Worm (Caenorhabditis elegans) whole organism, L3 larva: ENCODE measurements around the gene srh-258.

ENCODE experiments used
- R02D3.7 ChIP-seq: fragments of 150-350 bp; optimal IDR thresholded peaks from 2 replicates; lab custom pipeline; 2014; ENCODE audit warnings: missing biosample characterization, missing genetic modification characterization
- ama-1 ChIP-seq: fragments of 150-350 bp; optimal IDR thresholded peaks from 2 replicates; lab custom pipeline; 2018
- mdl-1 ChIP-seq: fragments of 150-350 bp; optimal IDR thresholded peaks from 2 replicates; lab custom pipeline; 2014; ENCODE audit warnings: missing biosample characterization, missing genetic modification characterization
- nhr-12 ChIP-seq: fragments of 150-350 bp; optimal IDR thresholded peaks from 2 replicates; lab custom pipeline; 2014; ENCODE audit warnings: missing biosample characterization, missing genetic modification characterization
- nhr-237 ChIP-seq: fragments of 150-350 bp; optimal IDR thresholded peaks from 2 replicates; lab custom pipeline; 2014; ENCODE audit warnings: missing biosample characterization, missing genetic modification characterization

DNA sequence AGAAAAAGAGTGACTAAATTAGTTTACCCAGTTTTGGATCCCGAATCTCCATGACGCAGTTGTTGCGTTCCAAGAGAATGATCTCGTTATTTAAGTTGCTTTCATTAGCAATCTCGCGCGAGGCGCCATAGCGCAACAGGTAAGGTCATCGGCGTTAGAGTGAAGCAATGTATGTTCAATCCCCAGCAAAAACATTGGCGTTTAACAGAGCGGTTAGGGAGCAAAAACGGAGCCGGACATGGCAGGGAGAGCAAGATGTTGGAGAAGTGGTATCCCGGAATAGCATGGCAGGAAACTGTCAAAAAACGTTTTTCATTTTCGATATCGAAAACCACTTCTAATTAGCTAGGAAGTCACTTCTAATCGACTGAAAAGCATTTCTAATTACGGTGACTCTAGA is 49.4 kb downstream of the srh-258 start:
- TF ChIP-seq nhr-237 (tag; lab: Kevin White, UChicago) (no peak), ama-1 (lab: Kevin White, UChicago) (no peak), R02D3.7 (no peak), nhr-12 (tag; lab: Kevin White, UChicago) (no peak), mdl-1 (tag; lab: Kevin White, UChicago) (no peak)
